Worm (Caenorhabditis elegans) whole organism, dauer: ENCODE results near the gene syg-2.

Experiments used
- unc-62 ChIP-seq: sonication (generic microtip); optimal IDR thresholded peaks from 2 replicates; lab custom pipeline; 2017; ENCODE audit warnings: missing biosample characterization, missing genetic modification reagents, missing genetic modification characterization

Gene syg-2

ce11 chrX:14654668-14655067, at the start of gene syg-2:
TSS of gene syg-2 (plus strand) at chrX:14654968.
- TF ChIP-seq unc-62 (GFP tag; lab: Kevin White, UChicago) = no peak

ce11 chrX:14607770-14608169, 47.0 kb upstream of the syg-2 start:
- no peak for TF ChIP-seq unc-62 (GFP tag; lab: Kevin White, UChicago)

ce11 chrX:14610093-14610763, 44.5 kb upstream of the syg-2 start:
- TF ChIP-seq unc-62 (GFP tag; lab: Kevin White, UChicago) = no peak

- no peak for TF ChIP-seq unc-62 (GFP tag; lab: Kevin White, UChicago)
Measured at ce11 chrX:14611074-14611473, 43.7 kb upstream of the syg-2 start, which contains the start of gene rbc-1. TSS of gene rbc-1 (plus strand) at chrX:14611374.

- TF ChIP-seq unc-62 (GFP tag; lab: Kevin White, UChicago) = no peak
Measured at ce11 chrX:14621207-14621606, 33.6 kb upstream of the syg-2 start.

- no peak for TF ChIP-seq unc-62 (GFP tag; lab: Kevin White, UChicago)
Measured at ce11 chrX:14628816-14629215, 26.0 kb upstream of the syg-2 start, which contains the start of gene F54E4.2. TSS of gene F54E4.2 (minus strand) at chrX:14628916.

- TF ChIP-seq unc-62 (GFP tag; lab: Kevin White, UChicago) = no peak
Measured at ce11 chrX:14633679-14634078, 21.1 kb upstream of the syg-2 start.

ce11 chrX:14636157-14636556, 18.6 kb upstream of the syg-2 start, which contains the start of gene F54E4.3:
TSS of gene F54E4.3 (minus strand) at chrX:14636421.
- TF ChIP-seq unc-62 (GFP tag; lab: Kevin White, UChicago) = no peak

ce11 chrX:14636712-14637111, 18.1 kb upstream of the syg-2 start:
- no peak for TF ChIP-seq unc-62 (GFP tag; lab: Kevin White, UChicago)

ce11 chrX:14637445-14637844, 17.3 kb upstream of the syg-2 start:
- TF ChIP-seq unc-62 (GFP tag; lab: Kevin White, UChicago) = no peak

ce11 chrX:14639941-14640340, 14.8 kb upstream of the syg-2 start:
- TF ChIP-seq unc-62 (GFP tag; lab: Kevin White, UChicago) = no peak

- TF ChIP-seq unc-62 (GFP tag; lab: Kevin White, UChicago) = no peak
Measured at ce11 chrX:14645392-14645791, 9.4 kb upstream of the syg-2 start, which contains the start of gene F54E4.4. TSS of gene F54E4.4 (minus strand) at chrX:14645492.

- TF ChIP-seq unc-62 (GFP tag; lab: Kevin White, UChicago) = no peak
Measured at ce11 chrX:14649224-14649623, 5.5 kb upstream of the syg-2 start.

ce11 chrX:14652058-14652457, 2.7 kb upstream of the syg-2 start:
- TF ChIP-seq unc-62 (GFP tag; lab: Kevin White, UChicago) = no peak

ce11 chrX:14653486-14653885, 1.3 kb upstream of the syg-2 start:
- no peak for TF ChIP-seq unc-62 (GFP tag; lab: Kevin White, UChicago)

ce11 chrX:14657445-14657844, 2.7 kb downstream of the syg-2 start:
- TF ChIP-seq unc-62 (GFP tag; lab: Kevin White, UChicago) = no peak

- no peak for TF ChIP-seq unc-62 (GFP tag; lab: Kevin White, UChicago)
Measured at ce11 chrX:14659454-14659853, 4.7 kb downstream of the syg-2 start.
